Fruit fly (Drosophila melanogaster): ENCODE data around the gene P5CDh2.
A peak's percentile ranks its signal among the peaks of the same experiment; 100 is the strongest.

P5CDh2 gene

DNA sequence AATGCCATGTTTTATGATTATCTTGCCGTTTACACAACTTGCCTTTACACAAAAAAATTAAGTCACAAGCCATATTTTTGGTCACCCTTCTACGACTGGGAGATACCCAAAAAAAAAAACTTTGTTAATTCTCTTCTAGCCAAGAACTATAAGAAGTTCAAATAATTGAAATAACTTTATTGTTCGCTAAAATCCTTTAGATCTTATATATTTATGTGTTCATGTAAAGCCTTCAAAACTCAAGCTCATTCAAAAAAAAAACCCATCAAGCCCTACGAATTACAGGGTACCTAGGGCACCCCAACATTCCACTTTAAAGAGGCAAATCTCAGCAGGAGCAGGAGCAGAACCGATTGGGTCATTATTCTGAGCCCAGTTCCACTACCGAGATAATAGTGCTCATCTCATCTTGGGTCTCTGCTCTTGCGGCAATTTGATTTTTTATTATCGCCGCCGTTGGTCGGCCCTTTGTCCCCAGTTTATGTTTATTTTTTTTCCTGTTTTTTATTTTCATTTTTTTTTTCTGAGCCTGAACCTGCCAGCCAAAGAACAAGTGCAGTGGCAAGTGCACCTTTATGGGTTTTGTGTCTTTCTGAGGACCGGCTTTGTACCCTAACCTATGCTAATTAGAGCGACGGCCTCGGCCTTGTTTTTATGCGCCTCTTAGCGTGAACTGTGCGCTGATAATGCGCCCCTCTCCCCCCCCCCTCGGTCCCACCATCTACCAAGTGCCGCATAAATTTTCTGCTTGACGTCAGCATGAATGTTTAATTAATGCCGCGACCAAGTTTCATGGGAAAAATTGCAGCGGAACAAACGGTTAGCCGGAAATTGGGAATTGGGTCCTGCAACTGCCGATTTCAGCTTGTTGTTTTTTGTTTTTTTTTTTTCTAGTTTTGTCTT, 36.0 kb upstream of the P5CDh2 start:
- TF ChIP-seq CG8159 (tag; optimal IDR thresholded peaks at IDR 0.05): peak; percentile 69
- no peak for TF ChIP-seq Ets98B (GFP tag; IDR thresholded peaks at IDR 0.05)
- no peak for TF ChIP-seq fd96Ca (GFP tag; IDR thresholded peaks at IDR 0.05)
- TF ChIP-seq CG10348 (GFP tag; IDR thresholded peaks at IDR 0.05): no peak
- TF ChIP-seq CG14655 (GFP tag; optimal IDR thresholded peaks at IDR 0.05): no peak
- no peak for TF ChIP-seq CG12605 (GFP tag; IDR thresholded peaks at IDR 0.05)
- TF ChIP-seq CG32121 (GFP tag; IDR thresholded peaks at IDR 0.05): no peak
- TF ChIP-seq CG9948 (tag; optimal IDR thresholded peaks at IDR 0.05): peak; percentile 42
- TF ChIP-seq EcR (GFP tag; optimal IDR thresholded peaks at IDR 0.05): peak; percentile 55
- TF ChIP-seq CG17806 (tag; optimal IDR thresholded peaks at IDR 0.05): peak; percentile 41
- no peak for TF ChIP-seq Snoo (tag; optimal IDR thresholded peaks at IDR 0.05)
- peak; percentile 29 for TF ChIP-seq CG15710 (tag; optimal IDR thresholded peaks at IDR 0.05)
- TF ChIP-seq CG13204 (GFP tag; optimal IDR thresholded peaks at IDR 0.05): peak; percentile 16
- TF ChIP-seq D1 (tag; optimal IDR thresholded peaks at IDR 0.05): no peak
- TF ChIP-seq CG34367 (tag; optimal IDR thresholded peaks at IDR 0.05): no peak

DNA sequence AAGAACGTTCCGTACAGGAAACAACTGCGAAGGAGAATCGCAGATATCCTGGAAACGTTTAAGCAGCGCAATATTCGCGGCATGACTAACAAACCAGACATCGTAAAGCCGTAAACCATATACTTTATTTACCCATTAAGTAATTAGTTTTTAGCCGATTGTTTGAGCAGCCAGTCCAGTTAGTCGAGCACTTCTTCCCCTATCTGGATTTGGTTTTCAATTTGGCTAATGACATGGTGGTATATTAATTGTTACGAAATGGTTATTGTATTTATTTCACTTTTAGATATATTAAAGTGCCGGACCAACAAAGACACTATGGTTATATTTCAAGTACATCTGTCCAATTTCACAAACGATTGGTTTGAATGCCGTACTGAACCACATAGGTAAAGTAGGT, 34.1 kb upstream of the P5CDh2 start, which contains the start of gene Gr93b:
Gr93b (minus strand) TSS at position 101 of the 400 bp plus-strand sequence.
- no peak for TF ChIP-seq Snoo (tag; optimal IDR thresholded peaks at IDR 0.05)

DNA sequence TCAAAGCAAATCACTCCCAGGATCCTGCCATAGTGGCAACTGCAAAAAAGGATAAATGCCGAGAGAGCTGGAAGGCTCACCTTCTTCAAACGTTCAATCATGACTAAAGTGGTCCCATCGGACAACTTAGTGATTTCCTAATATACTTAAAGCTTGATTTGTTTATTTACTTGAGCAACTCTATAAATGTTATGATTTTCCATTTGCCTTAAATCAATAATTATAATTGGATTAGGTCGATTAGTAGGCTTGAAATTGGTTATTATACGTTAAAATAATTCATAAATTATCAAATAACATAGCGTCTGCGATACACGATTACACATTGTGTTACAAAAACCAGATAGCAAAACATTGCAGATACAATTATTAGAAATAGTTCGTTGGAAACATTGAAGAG, 32.6 kb upstream of the P5CDh2 start, which contains the start of gene Gr93c:
Gr93c (minus strand) TSS at position 101 of the 400 bp plus-strand sequence.
- no peak for TF ChIP-seq fd96Ca (GFP tag; IDR thresholded peaks at IDR 0.05)

DNA sequence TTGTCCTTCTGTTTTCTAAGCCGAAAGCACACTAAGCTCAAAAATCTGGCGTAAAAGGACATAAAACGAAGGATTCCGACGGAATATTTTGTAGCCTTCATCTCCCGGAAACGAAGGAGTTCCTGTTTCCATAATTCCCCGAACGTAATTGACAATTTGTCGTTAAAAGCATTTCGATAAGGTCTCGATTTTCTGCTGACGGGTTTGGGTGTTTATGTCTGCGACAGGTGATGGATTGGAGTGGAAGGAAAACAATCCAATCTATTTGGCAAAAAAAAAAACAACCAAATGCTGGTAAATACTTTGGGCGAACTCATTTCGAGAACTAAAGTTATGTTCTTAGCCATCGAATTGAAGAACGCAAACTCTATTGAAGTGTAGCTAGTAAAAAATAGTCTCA, 31.2 kb upstream of the P5CDh2 start, which contains the start of gene Gr93d:
Gr93d (minus strand) TSS at position 101 of the 400 bp plus-strand sequence.
- no peak for TF ChIP-seq rn (GFP tag; IDR thresholded peaks at IDR 0.05)
- no peak for TF ChIP-seq fd96Ca (GFP tag; IDR thresholded peaks at IDR 0.05)
- no peak for TF ChIP-seq EcR (GFP tag; optimal IDR thresholded peaks at IDR 0.05)
- TF ChIP-seq Pif1A (GFP tag; optimal IDR thresholded peaks at IDR 0.05): no peak
- no peak for TF ChIP-seq CG8301 (tag; optimal IDR thresholded peaks at IDR 0.05)
- TF ChIP-seq Snoo (tag; optimal IDR thresholded peaks at IDR 0.05): no peak
- no peak for TF ChIP-seq CG17806 (tag; optimal IDR thresholded peaks at IDR 0.05)
- TF ChIP-seq CG34367 (tag; optimal IDR thresholded peaks at IDR 0.05): no peak
- no peak for TF ChIP-seq CG9948 (tag; optimal IDR thresholded peaks at IDR 0.05)
- no peak for TF ChIP-seq Pif1B (GFP tag; optimal IDR thresholded peaks at IDR 0.05)
- no peak for TF ChIP-seq CG13204 (GFP tag; optimal IDR thresholded peaks at IDR 0.05)
- TF ChIP-seq CG15710 (tag; optimal IDR thresholded peaks at IDR 0.05): no peak
- TF ChIP-seq CG4496 (GFP tag; IDR thresholded peaks at IDR 0.05): no peak
- TF ChIP-seq gl (tag; optimal IDR thresholded peaks at IDR 0.05): no peak

DNA sequence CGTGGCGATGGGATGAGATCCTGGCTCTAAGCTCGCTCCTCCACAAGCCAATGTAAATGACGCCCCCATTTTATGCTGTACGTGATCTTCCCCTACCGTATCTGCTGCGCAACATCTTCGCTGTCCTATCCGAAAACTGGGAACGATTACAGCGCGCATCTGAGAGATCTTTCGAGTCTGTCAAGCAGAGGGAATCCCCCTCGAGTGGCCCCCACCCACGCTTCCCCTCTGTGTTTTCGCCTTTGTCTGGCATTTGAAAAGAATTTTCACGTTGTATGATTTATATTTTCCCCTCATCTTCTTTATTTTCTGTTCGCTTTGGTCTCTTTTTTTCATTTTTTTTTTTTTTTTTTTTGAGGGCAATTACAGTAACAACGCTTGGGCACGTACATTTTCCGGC, 30.3 kb upstream of the P5CDh2 start:
- peak; percentile 65; the same call in 2 of the 3 replicates for TF ChIP-seq CG4496 (GFP tag; IDR thresholded peaks at IDR 0.05)
- TF ChIP-seq CG15710 (tag; optimal IDR thresholded peaks at IDR 0.05): no peak
- TF ChIP-seq Ets98B (GFP tag; IDR thresholded peaks at IDR 0.05): 0 out of 2 replicates have a peak, but pooled peaks have one; percentile 10

DNA sequence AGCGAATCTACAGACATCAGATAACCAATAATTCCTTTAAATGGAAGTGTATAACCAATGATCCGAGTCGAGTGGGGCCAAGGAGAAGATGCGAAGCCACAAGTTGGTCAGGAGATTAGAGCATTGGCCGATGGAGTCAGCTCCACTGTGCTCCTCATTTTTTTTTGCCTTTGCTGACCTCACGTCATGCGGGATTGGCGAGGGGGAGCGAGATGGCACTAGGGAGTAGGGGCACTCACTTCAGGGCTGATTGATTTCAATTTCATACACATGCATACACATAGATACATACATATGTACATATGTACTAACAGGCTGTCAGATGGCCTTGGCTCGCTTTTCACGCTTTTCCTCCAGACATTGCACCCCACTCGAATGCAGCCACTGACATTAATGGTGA, 29.5 kb upstream of the P5CDh2 start:
- peak; percentile 28; the same call in 1 of the 2 replicates for TF ChIP-seq CG32121 (GFP tag; IDR thresholded peaks at IDR 0.05)
- no peak for TF ChIP-seq Pif1A (GFP tag; optimal IDR thresholded peaks at IDR 0.05)
- no peak for TF ChIP-seq Ets98B (GFP tag; IDR thresholded peaks at IDR 0.05)
- no peak for TF ChIP-seq CG14655 (GFP tag; optimal IDR thresholded peaks at IDR 0.05)
- TF ChIP-seq fd96Ca (GFP tag; IDR thresholded peaks at IDR 0.05): peak; percentile 36; the same call in 1 of the 3 replicates
- TF ChIP-seq EcR (GFP tag; optimal IDR thresholded peaks at IDR 0.05): peak; percentile 53
- TF ChIP-seq CG4496 (GFP tag; IDR thresholded peaks at IDR 0.05): peak; percentile 27; the same call in 1 of the 3 replicates

DNA sequence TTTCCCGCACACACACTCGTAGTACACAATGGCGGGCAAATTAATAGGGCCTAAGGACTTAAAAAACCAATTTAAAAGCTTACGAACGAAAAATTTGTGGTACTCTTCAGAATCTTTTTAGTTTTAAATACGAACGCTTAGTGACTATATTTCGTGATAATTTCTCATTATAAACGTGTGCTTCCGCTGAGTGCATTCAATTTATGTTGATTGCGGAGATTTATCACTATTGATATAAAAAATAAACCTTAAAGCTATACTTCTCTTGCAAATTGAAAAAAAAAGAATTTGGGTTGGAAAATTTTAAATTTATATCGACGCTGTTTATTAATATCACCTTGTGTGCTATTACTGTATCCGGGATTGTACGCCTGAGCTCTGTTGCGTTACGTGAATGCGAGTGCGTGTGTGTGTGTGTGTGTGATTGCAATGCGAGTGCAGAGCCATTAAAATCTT, 28.7 kb upstream of the P5CDh2 start:
- TF ChIP-seq Pif1A (GFP tag; optimal IDR thresholded peaks at IDR 0.05): peak; percentile 90
- TF ChIP-seq D1 (tag; optimal IDR thresholded peaks at IDR 0.05): peak; percentile 92
- peak; percentile 94 for TF ChIP-seq Pif1B (GFP tag; optimal IDR thresholded peaks at IDR 0.05)
- TF ChIP-seq gl (tag; optimal IDR thresholded peaks at IDR 0.05): peak; percentile 49
- peak; percentile 95 for TF ChIP-seq Snoo (tag; optimal IDR thresholded peaks at IDR 0.05)
- peak; percentile 69 for TF ChIP-seq CG10348 (GFP tag; IDR thresholded peaks at IDR 0.05)
- TF ChIP-seq CG34367 (tag; optimal IDR thresholded peaks at IDR 0.05): peak; percentile 83
- TF ChIP-seq fd96Ca (GFP tag; IDR thresholded peaks at IDR 0.05): peak; percentile 78
- peak; percentile 87 for TF ChIP-seq CG17806 (tag; optimal IDR thresholded peaks at IDR 0.05)
- TF ChIP-seq CG8159 (tag; optimal IDR thresholded peaks at IDR 0.05): peak; percentile 95
- TF ChIP-seq CG32121 (GFP tag; IDR thresholded peaks at IDR 0.05): peak; percentile 79
- peak; percentile 87 for TF ChIP-seq CG4496 (GFP tag; IDR thresholded peaks at IDR 0.05)
- peak; percentile 92 for TF ChIP-seq CG8301 (tag; optimal IDR thresholded peaks at IDR 0.05)
- TF ChIP-seq CG13204 (GFP tag; optimal IDR thresholded peaks at IDR 0.05): peak; percentile 76
- TF ChIP-seq CG9948 (tag; optimal IDR thresholded peaks at IDR 0.05): peak; percentile 91
- peak; percentile 96 for TF ChIP-seq CG14655 (GFP tag; optimal IDR thresholded peaks at IDR 0.05)
- peak; percentile 93 for TF ChIP-seq CG15710 (tag; optimal IDR thresholded peaks at IDR 0.05)
- TF ChIP-seq CG12605 (GFP tag; IDR thresholded peaks at IDR 0.05): peak; percentile 65
- TF ChIP-seq Ets98B (GFP tag; IDR thresholded peaks at IDR 0.05): peak; percentile 78
- peak; percentile 43 for TF ChIP-seq EcR (GFP tag; optimal IDR thresholded peaks at IDR 0.05)
- peak; percentile 34; the same call in 1 of the 2 replicates for TF ChIP-seq rn (GFP tag; IDR thresholded peaks at IDR 0.05)
